Fruit fly (Drosophila melanogaster): ENCODE data around the gene Unc-76.

Gene Unc-76

DNA sequence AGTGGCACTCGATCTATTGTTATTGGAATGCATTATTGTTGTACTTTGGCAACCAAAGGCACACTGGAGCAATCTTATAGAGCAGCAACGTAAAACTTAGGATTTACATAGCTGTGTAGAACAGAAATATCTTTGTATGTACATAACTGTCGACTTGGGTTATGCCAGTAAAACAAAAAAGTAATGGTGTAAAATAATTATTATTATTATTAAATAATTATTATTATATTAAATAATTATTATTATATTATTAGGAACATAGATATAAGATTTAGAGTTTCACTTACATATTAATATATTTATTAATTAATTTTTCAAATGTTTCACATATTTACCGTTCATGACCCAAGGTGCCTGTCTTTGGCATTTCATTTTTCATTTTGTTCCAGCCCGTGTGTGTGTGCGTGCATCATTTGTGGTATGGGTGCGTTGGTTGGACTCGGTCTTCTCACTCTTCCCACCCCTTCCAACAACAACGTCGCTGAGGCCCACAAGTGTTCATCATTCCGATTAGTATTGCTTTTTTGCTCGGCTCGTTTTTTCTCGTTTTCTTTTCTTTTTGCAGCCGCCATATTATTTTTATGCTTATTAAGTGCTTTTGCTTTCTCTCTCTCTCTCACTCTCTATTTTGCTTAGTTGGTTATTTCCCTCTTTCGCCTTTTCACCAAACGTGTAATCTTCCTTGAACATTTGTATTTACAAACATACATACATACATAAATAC is 43.7 kb downstream of the Unc-76 start (continued):
- no peak for TF ChIP-seq Abd-B (GFP tag; optimal IDR thresholded peaks at IDR 0.05)
- TF ChIP-seq HLH106 (tag; optimal IDR thresholded peaks at IDR 0.05) = peak; percentile 97
- peak; percentile 10 for TF ChIP-seq br (GFP tag; optimal IDR thresholded peaks at IDR 0.05)
- TF ChIP-seq CrebA (GFP tag; optimal IDR thresholded peaks at IDR 0.05; ENCODE audit: borderline replicate concordance) = peak; percentile 85

dm6 chrX:2125527-2126088 is 45.2 kb downstream of the Unc-76 start:
- no peak for TF ChIP-seq Hr83 (GFP tag; optimal IDR thresholded peaks at IDR 0.05; ENCODE audit: poor library complexity, severe bottlenecking)
- no peak for TF ChIP-seq ey (GFP tag; optimal IDR thresholded peaks at IDR 0.05)
- no peak for TF ChIP-seq Rel (GFP tag; optimal IDR thresholded peaks at IDR 0.05)
- TF ChIP-seq Rel (tag; optimal IDR thresholded peaks at IDR 0.05) = peak; percentile 10
- TF ChIP-seq foxo (GFP tag; optimal IDR thresholded peaks at IDR 0.05) = peak in 1 of 2 experiments; percentile 4

- TF ChIP-seq CrebA (GFP tag; optimal IDR thresholded peaks at IDR 0.05; ENCODE audit: borderline replicate concordance) (no peak), Hr83 (GFP tag; optimal IDR thresholded peaks at IDR 0.05; ENCODE audit: poor library complexity, severe bottlenecking) (no peak), Vsx2 (GFP tag; optimal IDR thresholded peaks at IDR 0.05; ENCODE audit: partially characterized antibody) (no peak), foxo (GFP tag; optimal IDR thresholded peaks at IDR 0.05) (peak; percentile 15 to 92), dmrt93B (GFP tag; optimal IDR thresholded peaks at IDR 0.05) (peak; percentile 75), Sp1 (GFP tag; optimal IDR thresholded peaks at IDR 0.05) (peak; percentile 91), lola (GFP tag; optimal IDR thresholded peaks at IDR 0.05) (no peak), Rel (GFP tag; optimal IDR thresholded peaks at IDR 0.05) (peak; percentile 36), Rel (tag; optimal IDR thresholded peaks at IDR 0.05) (peak; percentile 9), sv (GFP tag; optimal IDR thresholded peaks at IDR 0.05) (peak; percentile 4), Abd-B (GFP tag; optimal IDR thresholded peaks at IDR 0.05) (no peak), pan (optimal IDR thresholded peaks at IDR 0.05) (no peak), sage (GFP tag; optimal IDR thresholded peaks at IDR 0.05) (peak; percentile 87), CG32264 (GFP tag; optimal IDR thresholded peaks at IDR 0.05) (peak; percentile 70), jim (GFP tag; optimal IDR thresholded peaks at IDR 0.05) (no peak), Hr78 (GFP tag; optimal IDR thresholded peaks at IDR 0.05) (no peak), usp (GFP tag; optimal IDR thresholded peaks at IDR 0.05) (no peak), psq (GFP tag; optimal IDR thresholded peaks at IDR 0.05) (peak; percentile 62), dl (GFP tag; optimal IDR thresholded peaks at IDR 0.05; ENCODE audit: insufficient read depth in 1 of 2, partially characterized antibody in 2 of 2) (no peak), Dfd (GFP tag; optimal IDR thresholded peaks at IDR 0.05) (no peak), fru (GFP tag; optimal IDR thresholded peaks at IDR 0.05) (peak; percentile 93), h (GFP tag; optimal IDR thresholded peaks at IDR 0.05) (peak; percentile 91), rgr (GFP tag; optimal IDR thresholded peaks at IDR 0.05) (peak; percentile 90), GATAd (GFP tag; optimal IDR thresholded peaks at IDR 0.05) (peak; percentile 44), Hnf4 (GFP tag; optimal IDR thresholded peaks at IDR 0.05) (peak; percentile 89), ey (GFP tag; optimal IDR thresholded peaks at IDR 0.05) (peak; percentile 88), CG9705 (GFP tag; optimal IDR thresholded peaks at IDR 0.05) (peak; percentile 72), N (GFP tag; optimal IDR thresholded peaks at IDR 0.05) (no peak), OdsH (GFP tag; optimal IDR thresholded peaks at IDR 0.05) (peak; percentile 87), Dif (GFP tag; optimal IDR thresholded peaks at IDR 0.05; ENCODE audit: partially characterized antibody) (no peak), dsf (GFP tag; optimal IDR thresholded peaks at IDR 0.05; ENCODE audit: borderline replicate concordance) (peak; percentile 46), HLH106 (tag; optimal IDR thresholded peaks at IDR 0.05) (peak; percentile 91), brk (GFP tag; optimal IDR thresholded peaks at IDR 0.05) (peak; percentile 49), Myc (optimal IDR thresholded peaks at IDR 0.05) (no peak), woc (GFP tag; optimal IDR thresholded peaks at IDR 0.05) (peak; percentile 84), Jra (GFP tag; optimal IDR thresholded peaks at IDR 0.05) (peak; percentile 15), tai (GFP tag; optimal IDR thresholded peaks at IDR 0.05) (peak; percentile 71), br (GFP tag; optimal IDR thresholded peaks at IDR 0.05) (peak; percentile 92), Mio (GFP tag; optimal IDR thresholded peaks at IDR 0.05) (peak; percentile 38)
Observed at dm6 chrX:2134226-2134880, 53.9 kb downstream of the Unc-76 start.
